Worm (Caenorhabditis elegans) whole organism, L4 larva: Measurements from ENCODE around the gene sax-2.

Source experiments
- ceh-82 ChIP-seq: sonication (generic microtip); optimal IDR thresholded peaks from 2 replicates; lab custom pipeline; 2017; ENCODE audit warnings: missing biosample characterization, missing genetic modification characterization
- cey-2 ChIP-seq: sonication (generic microtip); optimal IDR thresholded peaks from 3 replicates; lab custom pipeline; 2017; ENCODE audit warnings: missing genetic modification characterization, mild to moderate bottlenecking, missing compliant biosample characterization, antibody characterized with exemption, borderline replicate concordance; ENCODE audit not compliant: insufficient read depth
- daf-8 ChIP-seq: fragments of 200-800 bp; sonication (Bioruptor generic); IDR thresholded peaks from 2 replicates; pipeline ENCODE4 v1.3.6; 2022; ENCODE audit warnings: missing genetic modification characterization, missing compliant biosample characterization
- fos-1 ChIP-seq: fragments of 150-350 bp; optimal IDR thresholded peaks from 2 replicates; lab custom pipeline; 2014; ENCODE audit warnings: missing biosample characterization, missing genetic modification characterization
- nhr-10 ChIP-seq: fragments of 150-350 bp; optimal IDR thresholded peaks from 2 replicates; lab custom pipeline; 2014; ENCODE audit warnings: missing biosample characterization, missing genetic modification characterization
- nhr-237 ChIP-seq: sonication (generic microtip); optimal IDR thresholded peaks from 2 replicates; lab custom pipeline; 2017; ENCODE audit warnings: missing biosample characterization, missing genetic modification characterization
- nhr-25 ChIP-seq: sonication (generic microtip); optimal IDR thresholded peaks from 2 replicates; lab custom pipeline; 2017; ENCODE audit warnings: missing genetic modification characterization, mild to moderate bottlenecking, missing compliant biosample characterization, antibody characterized with exemption, moderate library complexity, borderline replicate concordance; ENCODE audit not compliant: insufficient read depth
- unc-39 ChIP-seq: sonication (generic microtip); optimal IDR thresholded peaks from 2 replicates; lab custom pipeline; 2017; ENCODE audit warnings: missing biosample characterization, missing genetic modification characterization

- TF ChIP-seq daf-8 (GFP tag; lab: Robert Waterston, UW) (no peak), nhr-25 (tag; lab: Kevin White, UChicago) (no peak), fos-1 (tag; lab: Kevin White, UChicago) (no peak), nhr-10 (tag; lab: Kevin White, UChicago) (no peak), nhr-237 (tag; lab: Kevin White, UChicago) (no peak), ceh-82 (no peak), cey-2 (tag; lab: Kevin White, UChicago) (no peak), unc-39 (tag; lab: Kevin White, UChicago) (no peak)
These were observed 27.6 kb downstream of the sax-2 start for ce11 chrIII:5137099-5137498.
